Worm (Caenorhabditis elegans) whole organism, young adult: ENCODE data around the gene W06G6.10.
A peak's percentile ranks its signal among the peaks of the same experiment; 100 is the strongest.

Experiments used
- B0261.1 ChIP-seq: sonication (generic microtip); optimal IDR thresholded peaks from 2 replicates; lab custom pipeline; 2016; ENCODE audit warnings: mild to moderate bottlenecking, missing genetic modification characterization, moderate library complexity, missing compliant biosample characterization
- B0336.3 ChIP-seq: fragments of 200-800 bp; sonication (Bioruptor generic); IDR thresholded peaks from 2 replicates; pipeline ENCODE4 v1.3.6; 2022; ENCODE audit warnings: missing genetic modification characterization, missing compliant biosample characterization
- C06A6.2 ChIP-seq: fragments of 200-800 bp; sonication (Bioruptor generic); conservative IDR thresholded peaks from 2 replicates; pipeline ENCODE4 v1.3.6; 2022; ENCODE audit warnings: missing genetic modification characterization, missing compliant biosample characterization
- C17E4.6 ChIP-seq: fragments of 200-800 bp; sonication (Bioruptor generic); IDR thresholded peaks from 2 replicates; pipeline ENCODE4 v1.3.6; 2022; ENCODE audit warnings: missing genetic modification reagents, missing genetic modification characterization, missing compliant biosample characterization
- F10E7.11 ChIP-seq: sonication (generic microtip); optimal IDR thresholded peaks from 2 replicates; lab custom pipeline; 2017; ENCODE audit warnings: mild to moderate bottlenecking, missing genetic modification characterization, moderate library complexity, missing compliant biosample characterization
- F22D6.2 ChIP-seq: sonication (generic microtip); optimal IDR thresholded peaks from 2 replicates; lab custom pipeline; 2016; ENCODE audit warnings: mild to moderate bottlenecking, missing genetic modification characterization, missing compliant biosample characterization
- F37B4.10 ChIP-seq: fragments of 200-800 bp; sonication (Bioruptor generic); IDR thresholded peaks from 2 replicates; pipeline ENCODE4 v1.3.6; 2022; ENCODE audit warnings: missing genetic modification characterization, missing compliant biosample characterization
- F49E8.2 ChIP-seq: sonication (generic microtip); optimal IDR thresholded peaks from 3 replicates; lab custom pipeline; 2017; ENCODE audit warnings: missing genetic modification characterization, mild to moderate bottlenecking, missing compliant biosample characterization, antibody characterized with exemption, moderate library complexity; ENCODE audit not compliant: insufficient read depth
- F52B5.7 ChIP-seq: sonication (generic microtip); optimal IDR thresholded peaks from 2 replicates; lab custom pipeline; 2016; ENCODE audit warnings: mild to moderate bottlenecking, missing genetic modification characterization, missing compliant biosample characterization
- F55B11.4 ChIP-seq: sonication (generic microtip); optimal IDR thresholded peaks from 2 replicates; lab custom pipeline; 2016; ENCODE audit warnings: missing compliant biosample characterization, missing genetic modification characterization, borderline replicate concordance; ENCODE audit not compliant: insufficient read depth
- F57A8.1 ChIP-seq: fragments of 200-800 bp; sonication (Bioruptor generic); optimal IDR thresholded peaks from 2 replicates; lab custom pipeline; 2018; ENCODE audit warnings: mild to moderate bottlenecking, missing genetic modification characterization, moderate library complexity, missing compliant biosample characterization
- F57C9.4 ChIP-seq: sonication (generic microtip); optimal IDR thresholded peaks from 2 replicates; lab custom pipeline; 2017; ENCODE audit warnings: mild to moderate bottlenecking, missing genetic modification characterization, missing compliant biosample characterization
- T07F8.4 ChIP-seq: sonication (generic microtip); optimal IDR thresholded peaks from 2 replicates; lab custom pipeline; 2016; ENCODE audit warnings: mild to moderate bottlenecking, missing genetic modification characterization, moderate library complexity, missing compliant biosample characterization
- T26A5.8 ChIP-seq: sonication (generic microtip); optimal IDR thresholded peaks from 2 replicates; lab custom pipeline; 2016; ENCODE audit warnings: missing genetic modification characterization, missing compliant biosample characterization
- Y53F4B.3 ChIP-seq: fragments of 200-800 bp; sonication (Bioruptor generic); IDR thresholded peaks from 2 replicates; pipeline ENCODE4 v1.3.6; 2022; ENCODE audit warnings: missing genetic modification reagents, missing genetic modification characterization, missing compliant biosample characterization
- Y56A3A.18 ChIP-seq: fragments of 200-800 bp; sonication (Bioruptor generic); IDR thresholded peaks from 2 replicates; pipeline ENCODE4 v1.3.6; 2022; ENCODE audit warnings: missing genetic modification reagents, missing genetic modification characterization, missing compliant biosample characterization
- Y67H2A.10 ChIP-seq: fragments of 200-800 bp; sonication (Bioruptor generic); conservative IDR thresholded peaks from 2 replicates; pipeline ENCODE4 v1.3.6; 2022; ENCODE audit warnings: missing genetic modification reagents, missing genetic modification characterization, missing compliant biosample characterization
- Y95B8A.8 ChIP-seq: fragments of 200-800 bp; sonication (Bioruptor generic); IDR thresholded peaks from 2 replicates; pipeline ENCODE4 v1.3.6; 2022; ENCODE audit warnings: missing genetic modification reagents, missing genetic modification characterization, missing compliant biosample characterization
- ZK185.1 ChIP-seq: sonication (generic microtip); optimal IDR thresholded peaks from 2 replicates; lab custom pipeline; 2016; ENCODE audit warnings: mild to moderate bottlenecking, missing genetic modification characterization, missing compliant biosample characterization; ENCODE audit not compliant: poor library complexity, severe bottlenecking
- ama-1 ChIP-seq, 3 experiments: fragments of 150-350 bp in 1 of 3; sonication (generic microtip) in 2 of 3; optimal IDR thresholded peaks; 2 replicates each; lab custom pipeline; 2014 to 2018; ENCODE audit warnings: missing biosample characterization in 2 of 3, missing genetic modification characterization in 2 of 3, missing genetic modification reagents in 2 of 3
- cebp-1 ChIP-seq, 2 experiments: fragments of 200-800 bp in 1 of 2; sonication (Bioruptor generic) in 1 of 2; sonication (generic microtip) in 1 of 2; IDR thresholded peaks in 1 of 2; optimal IDR thresholded peaks in 1 of 2; 2 replicates each; pipeline versions ENCODE4 v1.3.6 to Lab custom; 2017 to 2022; ENCODE audit warnings: missing compliant biosample characterization in 2 of 2, missing genetic modification characterization in 2 of 2, mild to moderate bottlenecking in 1 of 2, missing genetic modification reagents in 1 of 2, moderate library complexity in 1 of 2
- ceh-79 ChIP-seq: sonication (generic microtip); optimal IDR thresholded peaks from 2 replicates; lab custom pipeline; 2017; ENCODE audit warnings: mild to moderate bottlenecking, missing genetic modification characterization, missing compliant biosample characterization
- dpl-1 ChIP-seq: fragments of 150-350 bp; optimal IDR thresholded peaks from 2 replicates; lab custom pipeline; 2014; ENCODE audit warnings: missing biosample characterization, missing genetic modification reagents, missing genetic modification characterization
- egrh-3 ChIP-seq: fragments of 200-800 bp; sonication (Bioruptor generic); IDR thresholded peaks from 2 replicates; pipeline ENCODE4 v1.3.6; 2022; ENCODE audit warnings: missing genetic modification reagents, missing genetic modification characterization, missing compliant biosample characterization
- ets-4 ChIP-seq: fragments of 200-800 bp; sonication (Bioruptor generic); optimal IDR thresholded peaks from 2 replicates; lab custom pipeline; 2018; ENCODE audit warnings: mild to moderate bottlenecking, missing genetic modification characterization, missing compliant biosample characterization
- gei-17 ChIP-seq: fragments of 200-800 bp; sonication (Bioruptor generic); optimal IDR thresholded peaks from 2 replicates; lab custom pipeline; 2018; ENCODE audit warnings: mild to moderate bottlenecking, missing genetic modification characterization, missing compliant biosample characterization
- him-1 ChIP-seq: sonication (generic microtip); optimal IDR thresholded peaks from 2 replicates; lab custom pipeline; 2016; ENCODE audit warnings: missing genotype, missing genetic modification reagents, missing genetic modification characterization, missing compliant biosample characterization
- hlh-12 ChIP-seq: sonication (generic microtip); optimal IDR thresholded peaks from 2 replicates; lab custom pipeline; 2016; ENCODE audit warnings: missing genetic modification characterization, missing compliant biosample characterization
- hlh-26 ChIP-seq: fragments of 200-800 bp; sonication (Bioruptor generic); conservative IDR thresholded peaks from 2 replicates; pipeline ENCODE4 v1.3.6; 2022; ENCODE audit warnings: missing genetic modification reagents, missing genetic modification characterization, missing compliant biosample characterization
- hmg-1.2 ChIP-seq: fragments of 200-800 bp; sonication (Bioruptor generic); IDR thresholded peaks from 2 replicates; pipeline ENCODE4 v1.3.6; 2022; ENCODE audit warnings: missing genetic modification reagents, missing genetic modification characterization, missing compliant biosample characterization
- hmg-20 ChIP-seq: fragments of 200-800 bp; sonication (Bioruptor generic); IDR thresholded peaks from 2 replicates; pipeline ENCODE4 v1.3.6; 2022; ENCODE audit warnings: missing genetic modification reagents, missing genetic modification characterization, missing compliant biosample characterization
- lag-1 ChIP-seq: fragments of 200-800 bp; sonication (Bioruptor generic); IDR thresholded peaks from 2 replicates; pipeline ENCODE4 v1.3.6; 2022; ENCODE audit warnings: missing genetic modification reagents, missing genetic modification characterization, missing compliant biosample characterization
- let-526 ChIP-seq: fragments of 200-800 bp; sonication (Bioruptor generic); IDR thresholded peaks from 2 replicates; pipeline ENCODE4 v1.3.6; 2022; ENCODE audit warnings: missing genetic modification reagents, missing genetic modification characterization, missing compliant biosample characterization
- lsl-1 ChIP-seq: fragments of 200-800 bp; sonication (Bioruptor generic); optimal IDR thresholded peaks from 2 replicates; lab custom pipeline; 2018; ENCODE audit warnings: mild to moderate bottlenecking, missing genetic modification characterization, moderate library complexity, missing compliant biosample characterization
- lsy-27 ChIP-seq: sonication (generic microtip); optimal IDR thresholded peaks from 2 replicates; lab custom pipeline; 2017; ENCODE audit warnings: missing genetic modification characterization, mild to moderate bottlenecking, missing compliant biosample characterization, antibody characterized with exemption, missing genotype, borderline replicate concordance; ENCODE audit not compliant: insufficient read depth
- madf-10 ChIP-seq: sonication (generic microtip); optimal IDR thresholded peaks from 2 replicates; lab custom pipeline; 2016; ENCODE audit warnings: mild to moderate bottlenecking, missing genetic modification characterization, missing compliant biosample characterization
- madf-6 ChIP-seq: fragments of 200-800 bp; sonication (Bioruptor generic); IDR thresholded peaks from 2 replicates; pipeline ENCODE4 v1.3.6; 2022; ENCODE audit warnings: missing genetic modification reagents, missing genetic modification characterization, missing compliant biosample characterization
- mxl-1 ChIP-seq: sonication (generic microtip); optimal IDR thresholded peaks from 2 replicates; lab custom pipeline; 2016; ENCODE audit warnings: missing genetic modification characterization, missing compliant biosample characterization
- nfya-1 ChIP-seq: sonication (generic microtip); optimal IDR thresholded peaks from 2 replicates; lab custom pipeline; 2017; ENCODE audit warnings: antibody characterized with exemption, missing compliant biosample characterization, missing genetic modification characterization, borderline replicate concordance; ENCODE audit not compliant: insufficient read depth
- nfya-2 ChIP-seq: fragments of 200-800 bp; sonication (Bioruptor generic); IDR thresholded peaks from 2 replicates; pipeline ENCODE4 v1.3.6; 2022; ENCODE audit warnings: missing genetic modification reagents, missing genetic modification characterization, missing compliant biosample characterization
- nhr-179 ChIP-seq: sonication (generic microtip); optimal IDR thresholded peaks from 2 replicates; lab custom pipeline; 2016; ENCODE audit warnings: mild to moderate bottlenecking, missing genetic modification characterization, missing compliant biosample characterization
- nhr-90 ChIP-seq: sonication (generic microtip); optimal IDR thresholded peaks from 2 replicates; lab custom pipeline; 2016; ENCODE audit warnings: missing genotype, mild to moderate bottlenecking, missing genetic modification characterization, missing compliant biosample characterization
- snpc-1.3 ChIP-seq: sonication (generic microtip); optimal IDR thresholded peaks from 2 replicates; lab custom pipeline; 2017; ENCODE audit warnings: missing genetic modification characterization, mild to moderate bottlenecking, missing compliant biosample characterization, antibody characterized with exemption, moderate library complexity, missing genotype, missing genetic modification reagents; ENCODE audit not compliant: insufficient read depth
- snpc-4 ChIP-seq, 5 experiments: fragments of 150-350 bp in 1 of 5; sonication (generic microtip) in 4 of 5; optimal IDR thresholded peaks; 2 replicates each; lab custom pipeline; 2014 to 2018; ENCODE audit warnings: missing genetic modification characterization in 5 of 5, missing biosample characterization in 3 of 5, antibody characterized with exemption in 2 of 5, mild to moderate bottlenecking in 2 of 5, missing compliant biosample characterization in 2 of 5, missing genotype in 2 of 5, moderate library complexity in 2 of 5, missing genetic modification reagents in 1 of 5
- tbp1 ChIP-seq: fragments of 200-800 bp; sonication (Bioruptor generic); optimal IDR thresholded peaks from 2 replicates; lab custom pipeline; 2018; ENCODE audit warnings: mild to moderate bottlenecking, missing genetic modification characterization, missing compliant biosample characterization
- zfh-2 ChIP-seq: fragments of 200-800 bp; sonication (Bioruptor generic); conservative IDR thresholded peaks from 2 replicates; pipeline ENCODE4 v1.3.6; 2022; ENCODE audit warnings: missing genetic modification reagents, missing genetic modification characterization, missing compliant biosample characterization
- zim-3 ChIP-seq: sonication (generic microtip); optimal IDR thresholded peaks from 2 replicates; lab custom pipeline; 2017; ENCODE audit warnings: mild to moderate bottlenecking, missing genetic modification characterization, moderate library complexity, missing compliant biosample characterization

W06G6.10 gene

ce11 chrV:16621894-16622293 is 25.1 kb downstream of the W06G6.10 start (continued):
- TF ChIP-seq B0336.3 (GFP tag; lab: Robert Waterston, UW) (no peak), F55B11.4 (tag; lab: Kevin White, UChicago) (no peak), Y95B8A.8 (GFP tag; lab: Robert Waterston, UW) (no peak), B0261.1 (peak; percentile 82), F57A8.1 (no peak), C06A6.2 (GFP tag; lab: Robert Waterston, UW) (no peak), nhr-90 (tag; lab: Kevin White, UChicago) (no peak), hmg-1.2 (peak; percentile 28; the same call in 1 of the 2 replicates), T26A5.8 (tag; lab: Kevin White, UChicago) (no peak), ama-1 (optimal IDR thresholded peaks at IDR 0.05; lab: Kevin White, UChicago) (no peak), ama-1 (GFP tag; optimal IDR thresholded peaks at IDR 0.05; lab: Kevin White, UChicago) (no peak), ceh-79 (tag; lab: Kevin White, UChicago) (no peak), egrh-3 (GFP tag; lab: Robert Waterston, UW) (no peak), F52B5.7 (tag; lab: Kevin White, UChicago) (no peak), ets-4 (no peak), let-526 (GFP tag; lab: Robert Waterston, UW) (no peak), T07F8.4 (no peak), hlh-26 (GFP tag; lab: Robert Waterston, UW) (no peak), madf-6 (no peak), snpc-4 (GFP tag; optimal IDR thresholded peaks at IDR 0.05; lab: Kevin White, UChicago) (no peak), snpc-4 (tag; optimal IDR thresholded peaks at IDR 0.05; lab: Kevin White, UChicago) (peak in 2 of 4 experiments; percentile 1 to 58), snpc-1.3 (no peak), F37B4.10 (no peak), Y53F4B.3 (GFP tag; lab: Robert Waterston, UW) (no peak), zim-3 (tag; lab: Kevin White, UChicago) (no peak), dpl-1 (GFP tag; lab: Kevin White, UChicago) (no peak), F57C9.4 (tag; lab: Kevin White, UChicago) (no peak), zfh-2 (GFP tag; lab: Robert Waterston, UW) (no peak), nfya-1 (tag; lab: Kevin White, UChicago) (no peak), cebp-1 (GFP tag; IDR thresholded peaks at IDR 0.05; lab: Robert Waterston, UW) (no peak), cebp-1 (tag; optimal IDR thresholded peaks at IDR 0.05; lab: Kevin White, UChicago) (no peak), lsy-27 (tag; lab: Kevin White, UChicago) (no peak), Y67H2A.10 (GFP tag; lab: Robert Waterston, UW) (no peak), F49E8.2 (tag; lab: Kevin White, UChicago) (no peak), F22D6.2 (tag; lab: Kevin White, UChicago) (no peak), hlh-12 (tag; lab: Kevin White, UChicago) (no peak), Y56A3A.18 (no peak), lsl-1 (GFP tag; lab: Kevin White, UChicago) (no peak), nfya-2 (GFP tag; lab: Robert Waterston, UW) (no peak), tbp1 (GFP tag; lab: Kevin White, UChicago) (peak; percentile 93), F10E7.11 (tag; lab: Kevin White, UChicago) (no peak), nhr-179 (tag; lab: Kevin White, UChicago) (no peak), gei-17 (GFP tag; lab: Kevin White, UChicago) (no peak), madf-10 (tag; lab: Kevin White, UChicago) (no peak), mxl-1 (tag; lab: Kevin White, UChicago) (no peak), C17E4.6 (no peak), lag-1 (0 out of 2 replicates have a peak, but pooled peaks have one; percentile 43), him-1 (tag; lab: Kevin White, UChicago) (peak; percentile 83), hmg-20 (GFP tag; lab: Robert Waterston, UW) (no peak), ZK185.1 (tag; lab: Kevin White, UChicago) (no peak)
